Worm (Caenorhabditis elegans): ENCODE measurements around the gene F13E9.9.

F13E9.9 gene

ce11 chrIV:10852403-10852802, 46.6 kb downstream of the F13E9.9 start:
- no peak for TF ChIP-seq dao-5 (tag; optimal IDR thresholded peaks at IDR 0.05)
- no peak for TF ChIP-seq him-1 (tag; optimal IDR thresholded peaks at IDR 0.05)
- no peak for TF ChIP-seq W03F9.2 (tag; optimal IDR thresholded peaks at IDR 0.05)

- no peak for TF ChIP-seq dao-5 (tag; optimal IDR thresholded peaks at IDR 0.05)
- no peak for TF ChIP-seq W03F9.2 (tag; optimal IDR thresholded peaks at IDR 0.05)
- no peak for TF ChIP-seq him-1 (tag; optimal IDR thresholded peaks at IDR 0.05)
Measured at ce11 chrIV:10851833-10852232, 47.2 kb downstream of the F13E9.9 start, which contains the start of gene T11G6.4. Gene T11G6.4, minus strand, starts transcription at chrIV:10851933.

- TF ChIP-seq dao-5 (tag; optimal IDR thresholded peaks at IDR 0.05) (no peak), W03F9.2 (tag; optimal IDR thresholded peaks at IDR 0.05) (no peak), him-1 (tag; optimal IDR thresholded peaks at IDR 0.05) (no peak)
Measured at ce11 chrIV:10851136-10851535, 47.9 kb downstream of the F13E9.9 start.

All from whole organism, L4/young adult.